Worm (Caenorhabditis elegans) whole organism, L4/young adult: ENCODE data around the gene slc-25A18.2.

Experiments
- W03F9.2 ChIP-seq: fragments of 150-350 bp; optimal IDR thresholded peaks from 2 replicates; lab custom pipeline; 2014; ENCODE audit warnings: missing biosample characterization, missing genetic modification characterization
- dao-5 ChIP-seq: sonication (generic microtip); optimal IDR thresholded peaks from 2 replicates; lab custom pipeline; 2016; ENCODE audit warnings: missing genotype, missing genetic modification characterization, moderate library complexity, missing compliant biosample characterization
- him-1 ChIP-seq: sonication (generic microtip); optimal IDR thresholded peaks from 2 replicates; lab custom pipeline; 2016; ENCODE audit warnings: missing genotype, missing genetic modification reagents, missing genetic modification characterization, missing compliant biosample characterization

ce11 chrIV:7510829-7511228, 36.0 kb downstream of the slc-25A18.2 start:
- TF ChIP-seq him-1 (tag; lab: Kevin White, UChicago) (no peak), W03F9.2 (tag; lab: Kevin White, UChicago) (no peak), dao-5 (tag; lab: Kevin White, UChicago) (no peak)
